Fruit fly (Drosophila melanogaster): ENCODE measurements around the gene twit.

twit gene

dm6 chr2L:20864764-20865265, 12.4 kb downstream of the twit start, which contains the start of gene CG9338 (continued):
- peak; percentile 37 for TF ChIP-seq Hnf4 (GFP tag; optimal IDR thresholded peaks at IDR 0.05)
- TF ChIP-seq usp (GFP tag; optimal IDR thresholded peaks at IDR 0.05): no peak
- peak; percentile 88 for TF ChIP-seq pan (optimal IDR thresholded peaks at IDR 0.05)
- TF ChIP-seq dmrt93B (GFP tag; optimal IDR thresholded peaks at IDR 0.05): peak; percentile 90
- peak; percentile 76 for TF ChIP-seq Sp1 (GFP tag; optimal IDR thresholded peaks at IDR 0.05)
- no peak for TF ChIP-seq Dif (GFP tag; optimal IDR thresholded peaks at IDR 0.05; ENCODE audit: partially characterized antibody)
- TF ChIP-seq CrebA (GFP tag; optimal IDR thresholded peaks at IDR 0.05; ENCODE audit: borderline replicate concordance): peak; percentile 47
- TF ChIP-seq jim (GFP tag; optimal IDR thresholded peaks at IDR 0.05): no peak
- TF ChIP-seq Hr83 (GFP tag; optimal IDR thresholded peaks at IDR 0.05; ENCODE audit: poor library complexity, severe bottlenecking): no peak
- no peak for TF ChIP-seq GATAd (GFP tag; optimal IDR thresholded peaks at IDR 0.05)
- TF ChIP-seq brk (GFP tag; optimal IDR thresholded peaks at IDR 0.05): no peak
- TF ChIP-seq ey (GFP tag; optimal IDR thresholded peaks at IDR 0.05): peak; percentile 83
- no peak for TF ChIP-seq Mio (GFP tag; optimal IDR thresholded peaks at IDR 0.05)
- TF ChIP-seq br (GFP tag; optimal IDR thresholded peaks at IDR 0.05): peak; percentile 88
- TF ChIP-seq CG9705 (GFP tag; optimal IDR thresholded peaks at IDR 0.05): peak; percentile 89

DNA sequence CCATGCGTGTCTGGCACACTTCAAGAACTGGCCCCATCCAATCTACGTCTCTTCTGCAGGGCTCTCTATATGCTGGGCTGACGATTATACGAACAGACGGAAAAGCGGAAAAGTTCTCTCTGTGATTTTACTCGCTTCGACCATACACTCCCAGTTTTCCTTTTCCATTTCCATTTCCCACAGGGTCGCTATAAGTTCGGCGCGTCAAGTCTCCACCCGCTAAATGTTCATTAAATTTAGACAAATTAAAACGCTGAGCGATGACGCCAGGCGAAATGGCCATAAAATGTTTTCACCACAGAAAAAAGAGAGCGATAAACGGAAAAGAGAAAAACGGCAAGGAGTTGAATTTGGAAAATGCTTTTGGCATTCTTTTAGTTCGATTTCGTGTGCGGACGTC, 15.0 kb downstream of the twit start, which contains the start of gene CG31675:
TSS of gene CG31675 (plus strand) at position 375 of the 400 bp plus-strand sequence.
- TF ChIP-seq dmrt93B (GFP tag; optimal IDR thresholded peaks at IDR 0.05): no peak
- TF ChIP-seq fru (GFP tag; optimal IDR thresholded peaks at IDR 0.05): no peak
- TF ChIP-seq sv (GFP tag; optimal IDR thresholded peaks at IDR 0.05): no peak
- no peak for TF ChIP-seq sage (GFP tag; optimal IDR thresholded peaks at IDR 0.05)
- TF ChIP-seq Rel (GFP tag; optimal IDR thresholded peaks at IDR 0.05): no peak
- TF ChIP-seq Rel (tag; optimal IDR thresholded peaks at IDR 0.05): no peak
- TF ChIP-seq Hr78 (GFP tag; optimal IDR thresholded peaks at IDR 0.05): no peak
- no peak for TF ChIP-seq CG32264 (GFP tag; optimal IDR thresholded peaks at IDR 0.05)
- no peak for TF ChIP-seq Hnf4 (GFP tag; optimal IDR thresholded peaks at IDR 0.05)
- TF ChIP-seq foxo (GFP tag; optimal IDR thresholded peaks at IDR 0.05): no peak
- no peak for TF ChIP-seq HLH106 (tag; optimal IDR thresholded peaks at IDR 0.05)
- TF ChIP-seq tai (GFP tag; optimal IDR thresholded peaks at IDR 0.05): no peak
- TF ChIP-seq CrebA (GFP tag; optimal IDR thresholded peaks at IDR 0.05; ENCODE audit: borderline replicate concordance): no peak
- TF ChIP-seq jim (GFP tag; optimal IDR thresholded peaks at IDR 0.05): no peak
- no peak for TF ChIP-seq woc (GFP tag; optimal IDR thresholded peaks at IDR 0.05)
- no peak for TF ChIP-seq Dif (GFP tag; optimal IDR thresholded peaks at IDR 0.05; ENCODE audit: partially characterized antibody)
- TF ChIP-seq lola (GFP tag; optimal IDR thresholded peaks at IDR 0.05): no peak
- TF ChIP-seq Mio (GFP tag; optimal IDR thresholded peaks at IDR 0.05): no peak

- TF ChIP-seq pan (optimal IDR thresholded peaks at IDR 0.05) (no peak), woc (GFP tag; optimal IDR thresholded peaks at IDR 0.05) (no peak), Myc (optimal IDR thresholded peaks at IDR 0.05) (peak; percentile 30), Hnf4 (GFP tag; optimal IDR thresholded peaks at IDR 0.05) (no peak)
Observed at dm6 chr2L:20868921-20869320, 16.5 kb downstream of the twit start.

DNA sequence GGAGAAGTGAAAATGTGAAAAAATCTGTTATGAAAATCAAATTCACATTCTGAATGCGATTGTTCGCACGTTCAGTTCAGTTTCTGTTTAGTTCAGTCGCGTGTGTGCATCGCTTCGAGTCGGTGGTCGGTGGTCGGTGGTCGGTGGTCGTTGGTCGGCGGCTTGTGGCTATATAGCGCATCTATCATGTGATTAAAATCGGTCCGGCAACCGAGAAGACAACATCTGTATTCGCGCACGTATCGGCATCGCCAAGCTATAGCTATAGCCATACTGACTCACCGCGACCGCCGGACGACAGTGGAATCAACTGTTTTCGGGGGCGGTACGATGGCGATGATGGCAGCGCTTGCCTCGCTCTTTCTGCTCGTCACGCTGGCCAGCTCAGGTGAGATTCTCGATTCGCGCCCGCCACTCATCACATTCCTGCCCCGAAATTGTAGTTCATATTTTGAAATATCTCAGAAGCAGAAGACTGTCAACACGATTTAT, 17.5 kb downstream of the twit start, which contains the start of gene CG14401:
TSS of gene CG14401 (plus strand) at position 51 of the 492 bp plus-strand sequence.
- TF ChIP-seq psq (GFP tag; optimal IDR thresholded peaks at IDR 0.05): no peak
- TF ChIP-seq Vsx2 (GFP tag; optimal IDR thresholded peaks at IDR 0.05; ENCODE audit: partially characterized antibody): no peak
- TF ChIP-seq Hr83 (GFP tag; optimal IDR thresholded peaks at IDR 0.05; ENCODE audit: poor library complexity, severe bottlenecking): no peak
- TF ChIP-seq N (GFP tag; optimal IDR thresholded peaks at IDR 0.05): no peak
- no peak for TF ChIP-seq tai (GFP tag; optimal IDR thresholded peaks at IDR 0.05)
- TF ChIP-seq Hnf4 (GFP tag; optimal IDR thresholded peaks at IDR 0.05): no peak
- TF ChIP-seq Jra (GFP tag; optimal IDR thresholded peaks at IDR 0.05): no peak
- TF ChIP-seq fru (GFP tag; optimal IDR thresholded peaks at IDR 0.05): no peak
- TF ChIP-seq dl (GFP tag; optimal IDR thresholded peaks at IDR 0.05; ENCODE audit: insufficient read depth in 1 of 2, partially characterized antibody in 2 of 2): no peak
